Fruit fly (Drosophila melanogaster): Measurements from ENCODE around the gene eIF4E1.

The eIF4E1 gene

DNA sequence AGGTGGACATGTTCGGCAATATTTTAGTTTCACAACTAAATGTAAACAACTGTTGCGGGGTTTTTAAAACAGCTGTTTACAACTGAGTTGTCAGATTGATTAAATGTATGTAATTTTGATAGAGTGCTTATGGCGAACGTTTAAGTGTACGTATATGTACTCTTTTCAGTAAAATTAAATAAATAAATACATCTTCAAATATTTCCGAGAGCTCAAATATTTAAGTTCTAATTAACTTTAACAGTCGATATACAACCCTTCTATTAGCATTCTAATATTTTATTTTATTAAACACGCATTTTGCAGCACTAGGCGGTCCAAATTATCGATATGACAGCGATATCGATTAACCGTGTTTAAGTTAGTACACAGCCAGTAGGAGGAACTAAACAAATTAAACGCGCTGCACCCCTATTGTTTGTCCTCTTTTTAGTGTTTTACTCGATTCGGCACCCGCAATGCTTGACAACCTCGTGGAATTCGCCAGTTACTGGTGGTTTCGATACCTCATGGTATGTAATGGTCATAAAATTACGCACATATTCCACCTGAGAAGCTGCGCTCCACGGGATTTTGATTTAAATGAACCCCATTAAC, 49.4 kb upstream of the eIF4E1 start, which contains the start of the genes CG3448 and ghi (continued):
- TF ChIP-seq CG12236 (GFP tag; optimal IDR thresholded peaks at IDR 0.05): no peak
- TF ChIP-seq Opbp (GFP tag; IDR thresholded peaks at IDR 0.05; ENCODE audit: partially characterized antibody): peak; percentile 75; the same call in 2 of the 3 replicates
- TF ChIP-seq CG18764 (GFP tag; optimal IDR thresholded peaks at IDR 0.05): peak; percentile 61
- peak; percentile 26 for TF ChIP-seq Side (GFP tag; optimal IDR thresholded peaks at IDR 0.05)
- peak; percentile 14 for TF ChIP-seq vfl (GFP tag; optimal IDR thresholded peaks at IDR 0.05)
- TF ChIP-seq pzg (GFP tag; optimal IDR thresholded peaks at IDR 0.05): peak; percentile 69
- TF ChIP-seq bbx (GFP tag; IDR thresholded peaks at IDR 0.05; ENCODE audit: partially characterized antibody): peak; percentile 80
- TF ChIP-seq Nf-YB (GFP tag; optimal IDR thresholded peaks at IDR 0.05): no peak
- peak; percentile 57 for TF ChIP-seq CG12391 (tag; optimal IDR thresholded peaks at IDR 0.05)
- peak; percentile 76 for TF ChIP-seq CG13296 (GFP tag; optimal IDR thresholded peaks at IDR 0.05)
- no peak for TF ChIP-seq da (GFP tag; optimal IDR thresholded peaks at IDR 0.05)
- peak; percentile 67 for TF ChIP-seq E2f2 (GFP tag; IDR thresholded peaks at IDR 0.05)
- no peak for TF ChIP-seq Dad (GFP tag; optimal IDR thresholded peaks at IDR 0.05)
- peak; percentile 79 for TF ChIP-seq lbe (GFP tag; optimal IDR thresholded peaks at IDR 0.05)
- peak; percentile 60; the same call in 1 of the 2 replicates for TF ChIP-seq CG6272 (GFP tag; IDR thresholded peaks at IDR 0.05)
- TF ChIP-seq CG34376 (GFP tag; optimal IDR thresholded peaks at IDR 0.05): peak; percentile 61
- no peak for TF ChIP-seq lov (optimal IDR thresholded peaks at IDR 0.05)
- no peak for TF ChIP-seq lov (GFP tag; IDR thresholded peaks at IDR 0.05)
- peak; percentile 72 for TF ChIP-seq CG2712 (tag; optimal IDR thresholded peaks at IDR 0.05)
- TF ChIP-seq vvl (GFP tag; IDR thresholded peaks at IDR 0.05): peak; percentile 55
- peak; percentile 72 for TF ChIP-seq BEAF-32 (GFP tag; optimal IDR thresholded peaks at IDR 0.05)
- peak; percentile 86 for TF ChIP-seq CG14710 (tag; optimal IDR thresholded peaks at IDR 0.05)
- TF ChIP-seq Myb (GFP tag; optimal IDR thresholded peaks at IDR 0.05): peak; percentile 87
- peak; percentile 63; the same call in 1 of the 2 replicates for TF ChIP-seq CG11247 (GFP tag; IDR thresholded peaks at IDR 0.05)
- peak; percentile 40 for TF ChIP-seq CG31224 (GFP tag; IDR thresholded peaks at IDR 0.05)
- peak; percentile 57; the same call in 2 of the 3 replicates for TF ChIP-seq row (GFP tag; IDR thresholded peaks at IDR 0.05)
- TF ChIP-seq sug (tag; optimal IDR thresholded peaks at IDR 0.05): peak; percentile 23
- peak; percentile 31; the same call in 1 of the 4 replicates for TF ChIP-seq Gug (GFP tag; IDR thresholded peaks at IDR 0.05)
- peak; percentile 74 for TF ChIP-seq HmgZ (tag; optimal IDR thresholded peaks at IDR 0.05)
- TF ChIP-seq dpn (GFP tag; optimal IDR thresholded peaks at IDR 0.05): peak; percentile 56 to 63
- TF ChIP-seq btn (GFP tag; optimal IDR thresholded peaks at IDR 0.05): no peak
- peak; percentile 63 for TF ChIP-seq Sry-δ (GFP tag; optimal IDR thresholded peaks at IDR 0.05)
- peak; percentile 83 for TF ChIP-seq sob (GFP tag; IDR thresholded peaks at IDR 0.05)
- peak; percentile 49; the same call in 1 of the 2 replicates for TF ChIP-seq CG3847 (GFP tag; IDR thresholded peaks at IDR 0.05)
- TF ChIP-seq vnd (GFP tag; IDR thresholded peaks at IDR 0.05; ENCODE audit: partially characterized antibody): peak; percentile 54
- TF ChIP-seq inv (GFP tag; IDR thresholded peaks at IDR 0.05; ENCODE audit: partially characterized antibody): peak; percentile 48; the same call in 1 of the 2 replicates
- TF ChIP-seq ems (GFP tag; optimal IDR thresholded peaks at IDR 0.05): peak; percentile 52
- TF ChIP-seq MESR4 (GFP tag; optimal IDR thresholded peaks at IDR 0.05): peak; percentile 75
- no peak for TF ChIP-seq CG8765 (GFP tag; IDR thresholded peaks at IDR 0.05)
- TF ChIP-seq dati (GFP tag; IDR thresholded peaks at IDR 0.05): no peak
- TF ChIP-seq psq (GFP tag; optimal IDR thresholded peaks at IDR 0.05): no peak
- TF ChIP-seq CG18599 (GFP tag; optimal IDR thresholded peaks at IDR 0.05): peak; percentile 81
- peak; percentile 42; the same call in 1 of the 2 replicates for TF ChIP-seq ttk (GFP tag; IDR thresholded peaks at IDR 0.05)
- peak; percentile 35 for TF ChIP-seq CTCF (GFP tag; optimal IDR thresholded peaks at IDR 0.05)
- TF ChIP-seq fd102C (GFP tag; optimal IDR thresholded peaks at IDR 0.05): no peak
- TF ChIP-seq CG2202 (tag; optimal IDR thresholded peaks at IDR 0.05): no peak
- peak; percentile 14 for TF ChIP-seq CG9797 (GFP tag; optimal IDR thresholded peaks at IDR 0.05)
- TF ChIP-seq nom (GFP tag; optimal IDR thresholded peaks at IDR 0.05): peak; percentile 46
- peak; percentile 70 for TF ChIP-seq CG12659 (GFP tag; optimal IDR thresholded peaks at IDR 0.05)
- peak; percentile 28 for TF ChIP-seq CG15269 (tag; optimal IDR thresholded peaks at IDR 0.05)
